Worm (Caenorhabditis elegans) whole organism, L1 larva: Measurements from ENCODE around the gene T24D3.2.

Experiments
- C16A3.4 ChIP-seq: fragments of 150-350 bp; optimal IDR thresholded peaks from 2 replicates; lab custom pipeline; 2014; ENCODE audit warnings: missing biosample characterization, missing genetic modification characterization
- C34B4.2 ChIP-seq: sonication (generic microtip); optimal IDR thresholded peaks from 2 replicates; lab custom pipeline; 2017; ENCODE audit warnings: mild to moderate bottlenecking, missing genetic modification characterization, missing compliant biosample characterization
- F16B12.6 ChIP-seq: fragments of 150-350 bp; optimal IDR thresholded peaks from 2 replicates; lab custom pipeline; 2014; ENCODE audit warnings: missing biosample characterization, missing genetic modification characterization
- Y116A8C.19 ChIP-seq: sonication (generic microtip); optimal IDR thresholded peaks from 2 replicates; lab custom pipeline; 2016; ENCODE audit warnings: missing compliant biosample characterization, missing genetic modification characterization, borderline replicate concordance
- aha-1 ChIP-seq: fragments of 150-350 bp; optimal IDR thresholded peaks from 2 replicates; lab custom pipeline; 2014; ENCODE audit warnings: missing biosample characterization, missing genetic modification characterization
- alr-1 ChIP-seq: fragments of 200-800 bp; sonication (Bioruptor generic); optimal IDR thresholded peaks from 2 replicates; lab custom pipeline; 2018; ENCODE audit warnings: borderline replicate concordance, mild to moderate bottlenecking, missing genetic modification characterization, missing compliant biosample characterization
- aly-2 ChIP-seq: fragments of 150-350 bp; optimal IDR thresholded peaks from 2 replicates; lab custom pipeline; 2014; ENCODE audit warnings: missing biosample characterization, missing genetic modification characterization
- ama-1 ChIP-seq: fragments of 150-350 bp; optimal IDR thresholded peaks from 2 replicates; lab custom pipeline; 2014
- ceh-63 ChIP-seq: fragments of 200-800 bp; sonication (Bioruptor generic); optimal IDR thresholded peaks from 2 replicates; lab custom pipeline; 2018; ENCODE audit warnings: mild to moderate bottlenecking, missing genetic modification characterization, missing compliant biosample characterization
- ceh-8 ChIP-seq: fragments of 200-800 bp; sonication (Bioruptor generic); optimal IDR thresholded peaks from 2 replicates; lab custom pipeline; 2018; ENCODE audit warnings: mild to moderate bottlenecking, missing genetic modification characterization, moderate library complexity, missing compliant biosample characterization
- ceh-90 ChIP-seq: sonication (generic microtip); optimal IDR thresholded peaks from 2 replicates; lab custom pipeline; 2016; ENCODE audit warnings: missing genetic modification characterization, missing compliant biosample characterization
- ces-1 ChIP-seq: fragments of 150-350 bp; optimal IDR thresholded peaks from 2 replicates; lab custom pipeline; 2014; ENCODE audit warnings: missing biosample characterization, missing genetic modification reagents, missing genetic modification characterization
- dpl-1 ChIP-seq, 3 experiments: fragments of 150-350 bp in 2 of 3; sonication (generic microtip) in 1 of 3; optimal IDR thresholded peaks; 2 replicates each; lab custom pipeline; 2014 to 2017; ENCODE audit warnings: missing biosample characterization in 3 of 3, missing genetic modification characterization in 3 of 3, missing genetic modification reagents in 3 of 3
- dsc-1 ChIP-seq: sonication (generic microtip); optimal IDR thresholded peaks from 2 replicates; lab custom pipeline; 2016; ENCODE audit warnings: mild to moderate bottlenecking, missing genetic modification characterization, missing compliant biosample characterization
- efl-1 ChIP-seq, 4 experiments: fragments of 150-350 bp; optimal IDR thresholded peaks in 3 of 4; peaks in 1 of 4; 1 replicate in 1 of 4; 2 replicates in 3 of 4; lab custom pipeline; 2014; ENCODE audit warnings: missing biosample characterization in 2 of 4, missing genetic modification characterization in 2 of 4, missing genetic modification reagents in 2 of 4
- efl-3 ChIP-seq: fragments of 200-800 bp; sonication (Bioruptor generic); optimal IDR thresholded peaks from 2 replicates; lab custom pipeline; 2018; ENCODE audit warnings: mild to moderate bottlenecking, missing genetic modification characterization, missing compliant biosample characterization
- egl-27 ChIP-seq, 2 experiments: fragments of 150-350 bp in 1 of 2; sonication (generic microtip); optimal IDR thresholded peaks; 3 replicates each; lab custom pipeline; 2017 to 2018; ENCODE audit warnings: missing biosample characterization in 2 of 2, missing genetic modification characterization in 2 of 2, missing genetic modification reagents in 2 of 2
- elt-3 ChIP-seq, 6 experiments: fragments of 150-350 bp in 1 of 6; sonication (generic microtip); optimal IDR thresholded peaks; 2 replicates each; lab custom pipeline; 2017 to 2018; ENCODE audit warnings: missing biosample characterization in 6 of 6, missing genetic modification characterization in 6 of 6, inconsistent platforms in 1 of 6
- fkh-10 ChIP-seq: sonication (generic microtip); optimal IDR thresholded peaks from 2 replicates; lab custom pipeline; 2017; ENCODE audit warnings: missing biosample characterization, missing genetic modification reagents, missing genetic modification characterization
- fkh-4 ChIP-seq: sonication (generic microtip); optimal IDR thresholded peaks from 2 replicates; lab custom pipeline; 2016; ENCODE audit warnings: missing compliant biosample characterization, missing genetic modification characterization, borderline replicate concordance
- fos-1 ChIP-seq: fragments of 150-350 bp; optimal IDR thresholded peaks from 2 replicates; lab custom pipeline; 2014; ENCODE audit warnings: missing biosample characterization, missing genetic modification characterization
- grh-1 ChIP-seq: fragments of 200-800 bp; sonication (Bioruptor generic); IDR thresholded peaks from 2 replicates; pipeline ENCODE4 v1.3.6; 2022; ENCODE audit warnings: missing genetic modification reagents, missing genetic modification characterization, missing compliant biosample characterization
- hlh-4 ChIP-seq: sonication (generic microtip); optimal IDR thresholded peaks from 2 replicates; lab custom pipeline; 2016; ENCODE audit warnings: mild to moderate bottlenecking, missing genetic modification characterization, missing compliant biosample characterization
- hpl-2 ChIP-seq: fragments of 150-350 bp; optimal IDR thresholded peaks from 2 replicates; lab custom pipeline; 2014; ENCODE audit warnings: missing biosample characterization, missing genetic modification reagents, missing genetic modification characterization
- irx-1 ChIP-seq: sonication (generic microtip); optimal IDR thresholded peaks from 2 replicates; lab custom pipeline; 2016; ENCODE audit warnings: missing genetic modification characterization, missing compliant biosample characterization
- lin-14 ChIP-seq: fragments of 200-800 bp; sonication (Bioruptor generic); optimal IDR thresholded peaks from 2 replicates; lab custom pipeline; 2018; ENCODE audit warnings: mild to moderate bottlenecking, missing genetic modification characterization, moderate library complexity, missing compliant biosample characterization
- lin-15B ChIP-seq: fragments of 150-350 bp; sonication (generic microtip); optimal IDR thresholded peaks from 3 replicates; lab custom pipeline; 2014; ENCODE audit warnings: missing biosample characterization, missing genetic modification characterization
- lin-39 ChIP-seq: fragments of 150-350 bp; optimal IDR thresholded peaks from 2 replicates; lab custom pipeline; 2014; ENCODE audit warnings: missing biosample characterization, missing genetic modification reagents, missing genetic modification characterization
- mab-9 ChIP-seq: fragments of 200-800 bp; sonication (Bioruptor generic); IDR thresholded peaks from 2 replicates; pipeline ENCODE4 v1.3.6; 2022; ENCODE audit warnings: missing genetic modification reagents, missing genetic modification characterization, missing compliant biosample characterization
- nhr-237 ChIP-seq: fragments of 150-350 bp; optimal IDR thresholded peaks from 2 replicates; lab custom pipeline; 2014; ENCODE audit warnings: missing biosample characterization, missing genetic modification characterization
- nhr-28 ChIP-seq: fragments of 150-350 bp; optimal IDR thresholded peaks from 2 replicates; lab custom pipeline; 2014; ENCODE audit warnings: missing biosample characterization, missing genetic modification characterization
- nhr-47 ChIP-seq: sonication (generic microtip); optimal IDR thresholded peaks from 2 replicates; lab custom pipeline; 2016; ENCODE audit warnings: mild to moderate bottlenecking, missing genetic modification characterization, moderate library complexity, missing compliant biosample characterization
- nhr-71 ChIP-seq: sonication (generic microtip); optimal IDR thresholded peaks from 2 replicates; lab custom pipeline; 2016; ENCODE audit warnings: mild to moderate bottlenecking, missing genetic modification characterization, moderate library complexity, missing compliant biosample characterization
- nhr-76 ChIP-seq: sonication (generic microtip); optimal IDR thresholded peaks from 2 replicates; lab custom pipeline; 2017; ENCODE audit warnings: missing biosample characterization, missing genetic modification characterization
- nhr-84 ChIP-seq: sonication (generic microtip); optimal IDR thresholded peaks from 2 replicates; lab custom pipeline; 2017; ENCODE audit warnings: missing biosample characterization, missing genetic modification characterization
- nhr-85 ChIP-seq: sonication (generic microtip); peaks from one replicate; lab custom pipeline; 2016; ENCODE audit warnings: missing genetic modification characterization, inconsistent platforms, missing compliant biosample characterization
- nhr-90 ChIP-seq: sonication (generic microtip); optimal IDR thresholded peaks from 2 replicates; lab custom pipeline; 2016; ENCODE audit warnings: mild to moderate bottlenecking, missing genetic modification characterization, missing compliant biosample characterization; ENCODE audit not compliant: poor library complexity
- pax-3 ChIP-seq: fragments of 200-800 bp; sonication (Bioruptor generic); optimal IDR thresholded peaks from 2 replicates; lab custom pipeline; 2018; ENCODE audit warnings: mild to moderate bottlenecking, missing genetic modification characterization, moderate library complexity, missing compliant biosample characterization
- pqm-1 ChIP-seq: sonication (generic microtip); optimal IDR thresholded peaks from 3 replicates; lab custom pipeline; 2017; ENCODE audit warnings: missing biosample characterization, missing genetic modification characterization
- skn-1 ChIP-seq: fragments of 150-350 bp; optimal IDR thresholded peaks from 2 replicates; lab custom pipeline; 2014; ENCODE audit warnings: missing biosample characterization, missing genetic modification characterization
- snu-23 ChIP-seq: sonication (generic microtip); optimal IDR thresholded peaks from 2 replicates; lab custom pipeline; 2016; ENCODE audit warnings: missing genetic modification characterization, missing compliant biosample characterization
- sox-4 ChIP-seq: sonication (generic microtip); optimal IDR thresholded peaks from 2 replicates; lab custom pipeline; 2016; ENCODE audit warnings: missing genetic modification characterization, missing compliant biosample characterization
- sup-37 ChIP-seq: fragments of 200-800 bp; sonication (Bioruptor generic); optimal IDR thresholded peaks from 2 replicates; lab custom pipeline; 2018; ENCODE audit warnings: mild to moderate bottlenecking, missing genetic modification characterization, missing compliant biosample characterization
- swsn-7 ChIP-seq: sonication (generic microtip); optimal IDR thresholded peaks from 2 replicates; lab custom pipeline; 2016; ENCODE audit warnings: missing genetic modification characterization, missing compliant biosample characterization
- tlp-1 ChIP-seq: fragments of 150-350 bp; optimal IDR thresholded peaks from 2 replicates; lab custom pipeline; 2014; ENCODE audit warnings: missing biosample characterization, missing genetic modification characterization
- unc-130 ChIP-seq: fragments of 150-350 bp; optimal IDR thresholded peaks from 2 replicates; lab custom pipeline; 2017; ENCODE audit warnings: missing biosample characterization, missing genetic modification characterization, inconsistent platforms
- unc-86 ChIP-seq: sonication (generic microtip); optimal IDR thresholded peaks from 2 replicates; lab custom pipeline; 2016; ENCODE audit warnings: missing genetic modification characterization, missing compliant biosample characterization
- vab-15 ChIP-seq: sonication (generic microtip); optimal IDR thresholded peaks from 2 replicates; lab custom pipeline; 2017; ENCODE audit warnings: missing genotype, mild to moderate bottlenecking, missing genetic modification characterization, missing compliant biosample characterization
- xbp-1 ChIP-seq: sonication (generic microtip); optimal IDR thresholded peaks from 2 replicates; lab custom pipeline; 2016; ENCODE audit warnings: missing genetic modification characterization, missing compliant biosample characterization
- zag-1 ChIP-seq: fragments of 150-350 bp; optimal IDR thresholded peaks from 2 replicates; lab custom pipeline; 2014; ENCODE audit warnings: missing biosample characterization, missing genetic modification characterization
- zip-4 ChIP-seq: fragments of 200-800 bp; sonication (Bioruptor generic); optimal IDR thresholded peaks from 2 replicates; lab custom pipeline; 2018; ENCODE audit warnings: mild to moderate bottlenecking, missing genetic modification characterization, moderate library complexity, missing compliant biosample characterization
- ztf-11 ChIP-seq, 2 experiments: sonication (generic microtip); optimal IDR thresholded peaks; 2 replicates each; lab custom pipeline; 2016 to 2017; ENCODE audit warnings: missing genetic modification characterization in 2 of 2, missing biosample characterization in 1 of 2, missing compliant biosample characterization in 1 of 2

Gene T24D3.2

ce11 chrX:12452143-12452570 lies 26.6 kb downstream of the T24D3.2 start (continued):
- TF ChIP-seq sox-4 = peak; percentile 12
- peak; percentile 59 for TF ChIP-seq snu-23 (GFP tag; lab: Kevin White, UChicago)
- TF ChIP-seq alr-1 (tag; lab: Kevin White, UChicago) = no peak
- no peak for TF ChIP-seq lin-15B
- no peak for TF ChIP-seq nhr-84
- TF ChIP-seq vab-15 (tag; lab: Kevin White, UChicago) = no peak
- TF ChIP-seq unc-86 = peak; percentile 26
- TF ChIP-seq sup-37 = no peak
- no peak for TF ChIP-seq C16A3.4 (tag; lab: Kevin White, UChicago)
- TF ChIP-seq aha-1 (tag; lab: Kevin White, UChicago) = no peak
- TF ChIP-seq aly-2 (tag; lab: Kevin White, UChicago) = no peak
- peak; percentile 17 for TF ChIP-seq skn-1
- peak; percentile 75 for TF ChIP-seq lin-14 (GFP tag; lab: Kevin White, UChicago)
- no peak for TF ChIP-seq ama-1 (lab: Kevin White, UChicago)
- no peak for TF ChIP-seq hlh-4 (tag; lab: Kevin White, UChicago)
- no peak for TF ChIP-seq ces-1 (GFP tag; lab: Kevin White, UChicago)
- no peak for TF ChIP-seq pqm-1
- peak; percentile 60 for TF ChIP-seq nhr-71 (tag; lab: Kevin White, UChicago)
- no peak for TF ChIP-seq zip-4 (GFP tag; lab: Kevin White, UChicago)
- TF ChIP-seq elt-3 (tag; optimal IDR thresholded peaks at IDR 0.05; lab: Kevin White, UChicago) = no peak
- peak in 1 of 2 experiments; percentile 21 for TF ChIP-seq ztf-11 (tag; optimal IDR thresholded peaks at IDR 0.05; lab: Kevin White, UChicago)
- TF ChIP-seq xbp-1 (tag; lab: Kevin White, UChicago) = peak; percentile 34
- TF ChIP-seq mab-9 = no peak
- TF ChIP-seq unc-130 (tag; lab: Kevin White, UChicago) = no peak
- TF ChIP-seq pax-3 (tag; lab: Kevin White, UChicago) = peak; percentile 73
- peak; percentile 75 for TF ChIP-seq nhr-47
- TF ChIP-seq fkh-10 (GFP tag; lab: Kevin White, UChicago) = peak; percentile 64
- no peak for TF ChIP-seq egl-27 (tag; optimal IDR thresholded peaks at IDR 0.05; lab: Kevin White, UChicago)
- TF ChIP-seq nhr-237 = no peak
- TF ChIP-seq tlp-1 (tag; lab: Kevin White, UChicago) = no peak
- TF ChIP-seq dsc-1 = peak; percentile 81
- no peak for TF ChIP-seq grh-1 (GFP tag; lab: Robert Waterston, UW)
- TF ChIP-seq F16B12.6 (tag; lab: Kevin White, UChicago) = no peak
- TF ChIP-seq, all 84 proteins: peak for 27

ce11 chrX:12454290-12454795 lies 28.8 kb downstream of the T24D3.2 start, which contains the start of the genes T18D3.9 and T18D3.1:
Gene T18D3.9 (minus strand): TSS chrX:12454457.
Gene T18D3.1 (plus strand): TSS chrX:12454745.
- no peak for TF ChIP-seq egl-27 (tag; optimal IDR thresholded peaks at IDR 0.05; lab: Kevin White, UChicago)
- peak; percentile 27 for TF ChIP-seq skn-1
- peak; percentile 9 to 25 for TF ChIP-seq efl-1 (optimal IDR thresholded peaks at IDR 0.05; lab: Kevin White, UChicago)
- TF ChIP-seq efl-1 (GFP tag; optimal IDR thresholded peaks at IDR 0.05 in 1 of 2; lab: Kevin White, UChicago) = peak in 1 of 2 experiments; percentile 65
- no peak for TF ChIP-seq zag-1
- no peak for TF ChIP-seq ceh-63 (GFP tag; lab: Kevin White, UChicago)
- TF ChIP-seq nhr-28 (tag; lab: Kevin White, UChicago) = no peak
- TF ChIP-seq xbp-1 (tag; lab: Kevin White, UChicago) = peak; percentile 17
- TF ChIP-seq ceh-8 = no peak
- TF ChIP-seq irx-1 = no peak
- TF ChIP-seq nhr-90 (tag; lab: Kevin White, UChicago) = peak; percentile 36
- TF ChIP-seq hlh-4 (tag; lab: Kevin White, UChicago) = no peak
- no peak for TF ChIP-seq Y116A8C.19
- TF ChIP-seq dpl-1 (GFP tag; optimal IDR thresholded peaks at IDR 0.05; lab: Kevin White, UChicago) = peak in 2 of 3 experiments; percentile 28 to 34
- TF ChIP-seq mab-9 = no peak
- no peak for TF ChIP-seq nhr-237
- TF ChIP-seq efl-3 (GFP tag; lab: Kevin White, UChicago) = no peak
- TF ChIP-seq unc-86 = no peak
- TF ChIP-seq nhr-71 (tag; lab: Kevin White, UChicago) = peak; percentile 37
- TF ChIP-seq fkh-4 (tag; lab: Kevin White, UChicago) = no peak
- no peak for TF ChIP-seq hpl-2 (GFP tag; lab: Kevin White, UChicago)
- TF ChIP-seq lin-39 (tag; lab: Kevin White, UChicago) = no peak
- peak; percentile 14 for TF ChIP-seq swsn-7
- no peak for TF ChIP-seq ceh-90
- TF ChIP-seq nhr-76 (tag; lab: Kevin White, UChicago) = no peak
- no peak for TF ChIP-seq fos-1
- TF ChIP-seq C34B4.2 (tag; lab: Kevin White, UChicago) = no peak
- TF ChIP-seq nhr-85 (tag; lab: Kevin White, UChicago) = no peak
